Fruit fly (Drosophila melanogaster) whole organism, embryonic: ENCODE measurements around the gene CG5810.
A peak's percentile ranks its signal among the peaks of the same experiment; 100 is the strongest.

ENCODE experiments used
- CG11247 ChIP-seq: fragments of 200-800 bp; sonication (Bioruptor generic); IDR thresholded peaks from 2 replicates; pipeline ENCODE4 v1.3.6; 2022; ENCODE audit warnings: missing biosample characterization, missing genetic modification characterization
- CG12744 ChIP-seq: fragments of 200-800 bp; sonication (Bioruptor generic); optimal IDR thresholded peaks from 2 replicates; lab custom pipeline; 2016; ENCODE audit warnings: missing biosample characterization, missing genetic modification characterization
- CG15601 ChIP-seq: fragments of 200-800 bp; sonication (Bioruptor generic); optimal IDR thresholded peaks from 3 replicates; lab custom pipeline; 2019; ENCODE audit warnings: missing biosample characterization, mild to moderate bottlenecking, missing genetic modification characterization, moderate library complexity
- CG3065 ChIP-seq: fragments of 200-800 bp; sonication (Bioruptor generic); optimal IDR thresholded peaks from 2 replicates; lab custom pipeline; 2016; ENCODE audit warnings: missing biosample characterization, missing genetic modification characterization
- CG3281 ChIP-seq: fragments of 200-800 bp; sonication (Bioruptor generic); optimal IDR thresholded peaks from 3 replicates; lab custom pipeline; 2017; ENCODE audit warnings: missing biosample characterization, mild to moderate bottlenecking, missing genetic modification characterization
- CG3838 ChIP-seq: fragments of 200-800 bp; sonication (Bioruptor generic); optimal IDR thresholded peaks from 3 replicates; lab custom pipeline; 2016; ENCODE audit warnings: missing biosample characterization, missing genetic modification characterization
- NK7.1 ChIP-seq: fragments of 200-800 bp; sonication (Bioruptor generic); optimal IDR thresholded peaks from 3 replicates; lab custom pipeline; 2016; ENCODE audit warnings: missing biosample characterization, missing genetic modification characterization
- bsh ChIP-seq, 2 experiments: fragments of 200-800 bp; sonication (Bioruptor generic); optimal IDR thresholded peaks; 2 replicates each; lab custom pipeline; 2017 to 2018; ENCODE audit warnings: mild to moderate bottlenecking in 2 of 2, missing biosample characterization in 2 of 2, missing genetic modification characterization in 2 of 2, moderate library complexity in 1 of 2
- ewg ChIP-seq: fragments of 200-800 bp; sonication (Bioruptor generic); optimal IDR thresholded peaks from 3 replicates; lab custom pipeline; 2017; ENCODE audit warnings: mild to moderate bottlenecking, missing biosample characterization, missing genetic modification reagents, missing genetic modification characterization
- slp2 ChIP-seq: fragments of 200-800 bp; sonication (Bioruptor generic); optimal IDR thresholded peaks from 2 replicates; lab custom pipeline; 2016; ENCODE audit warnings: missing biosample characterization, missing genetic modification characterization

DNA sequence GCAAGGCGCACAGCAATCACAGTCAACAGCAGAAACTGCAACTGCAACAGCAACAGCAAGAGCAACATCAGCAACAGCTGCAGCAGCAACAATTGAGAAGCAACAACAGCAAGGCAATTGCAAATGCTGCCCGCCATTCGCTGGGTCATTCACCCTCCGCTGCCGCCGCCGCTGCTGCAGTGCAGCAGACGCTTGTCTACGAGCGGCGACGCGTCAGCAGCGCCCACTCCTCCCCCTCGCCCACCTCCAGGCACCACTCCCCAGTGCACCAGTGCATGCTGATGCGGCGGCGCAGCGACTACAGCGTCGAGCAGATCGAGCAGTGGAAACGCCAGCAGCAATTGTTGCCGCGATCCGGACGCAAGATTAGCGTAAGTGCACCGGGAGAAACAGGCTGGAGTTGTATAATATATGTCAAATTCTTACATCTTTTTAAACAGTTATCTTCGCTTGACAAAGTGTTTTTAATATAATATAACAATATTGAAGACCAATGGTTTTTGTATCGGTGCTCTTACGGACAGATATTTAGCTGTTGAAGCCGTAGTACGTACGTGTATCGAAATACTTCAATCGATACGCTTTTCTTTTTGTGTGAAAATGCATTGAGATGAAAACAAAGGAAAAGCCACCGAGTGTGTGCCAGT is 42.2 kb downstream of the CG5810 start:
- TF ChIP-seq CG15601 (tag; lab: Kevin White, UChicago) (peak; percentile 29), CG11247 (GFP tag; lab: Robert Waterston, UW) (no peak), slp2 (GFP tag; lab: Kevin White, UChicago) (no peak), CG3281 (GFP tag; lab: Kevin White, UChicago) (no peak), ewg (peak; percentile 34), bsh (GFP tag; optimal IDR thresholded peaks at IDR 0.05; lab: Kevin White, UChicago) (peak; percentile 54 to 67), CG3838 (GFP tag; lab: Kevin White, UChicago) (no peak), CG12744 (GFP tag; lab: Kevin White, UChicago) (no peak), CG3065 (no peak), NK7.1 (GFP tag; lab: Kevin White, UChicago) (no peak)
